Worm (Caenorhabditis elegans) whole organism, young adult: Measurements from ENCODE around the gene C02F4.4.

Experiments used
- B0019.2 ChIP-seq: fragments of 200-800 bp; sonication (Bioruptor generic); conservative IDR thresholded peaks from 2 replicates; pipeline ENCODE4 v1.3.6; 2022; ENCODE audit warnings: missing genetic modification reagents, missing genetic modification characterization, missing compliant biosample characterization
- B0336.3 ChIP-seq: fragments of 200-800 bp; sonication (Bioruptor generic); IDR thresholded peaks from 2 replicates; pipeline ENCODE4 v1.3.6; 2022; ENCODE audit warnings: missing genetic modification characterization, missing compliant biosample characterization
- C06A6.2 ChIP-seq: fragments of 200-800 bp; sonication (Bioruptor generic); conservative IDR thresholded peaks from 2 replicates; pipeline ENCODE4 v1.3.6; 2022; ENCODE audit warnings: missing genetic modification characterization, missing compliant biosample characterization
- F23B12.7 ChIP-seq: sonication (generic microtip); optimal IDR thresholded peaks from 2 replicates; lab custom pipeline; 2017; ENCODE audit warnings: missing genetic modification characterization, mild to moderate bottlenecking, missing compliant biosample characterization, antibody characterized with exemption, moderate library complexity; ENCODE audit not compliant: insufficient read depth
- F37B4.10 ChIP-seq: fragments of 200-800 bp; sonication (Bioruptor generic); IDR thresholded peaks from 2 replicates; pipeline ENCODE4 v1.3.6; 2022; ENCODE audit warnings: missing genetic modification characterization, missing compliant biosample characterization
- F57A8.1 ChIP-seq: fragments of 200-800 bp; sonication (Bioruptor generic); optimal IDR thresholded peaks from 2 replicates; lab custom pipeline; 2018; ENCODE audit warnings: mild to moderate bottlenecking, missing genetic modification characterization, moderate library complexity, missing compliant biosample characterization
- F57C9.4 ChIP-seq: sonication (generic microtip); optimal IDR thresholded peaks from 2 replicates; lab custom pipeline; 2017; ENCODE audit warnings: mild to moderate bottlenecking, missing genetic modification characterization, missing compliant biosample characterization
- K12H6.12 ChIP-seq: fragments of 200-800 bp; sonication (Bioruptor generic); optimal IDR thresholded peaks from 2 replicates; lab custom pipeline; 2018; ENCODE audit warnings: mild to moderate bottlenecking, missing genetic modification characterization, missing compliant biosample characterization
- ZK185.1 ChIP-seq: sonication (generic microtip); optimal IDR thresholded peaks from 2 replicates; lab custom pipeline; 2016; ENCODE audit warnings: mild to moderate bottlenecking, missing genetic modification characterization, missing compliant biosample characterization; ENCODE audit not compliant: poor library complexity, severe bottlenecking
- attf-5 ChIP-seq: fragments of 200-800 bp; sonication (Bioruptor generic); optimal IDR thresholded peaks from 2 replicates; lab custom pipeline; 2018; ENCODE audit warnings: mild to moderate bottlenecking, missing genetic modification characterization, missing compliant biosample characterization
- bed-1 ChIP-seq: fragments of 200-800 bp; sonication (Bioruptor generic); IDR thresholded peaks from 2 replicates; pipeline ENCODE4 v1.3.6; 2022; ENCODE audit warnings: missing genetic modification reagents, missing genetic modification characterization, missing compliant biosample characterization
- bed-2 ChIP-seq: fragments of 200-800 bp; sonication (Bioruptor generic); IDR thresholded peaks from 2 replicates; pipeline ENCODE4 v1.3.6; 2022; ENCODE audit warnings: missing genetic modification reagents, missing genetic modification characterization, missing compliant biosample characterization
- ccch-3 ChIP-seq: fragments of 200-800 bp; sonication (Bioruptor generic); optimal IDR thresholded peaks from 2 replicates; lab custom pipeline; 2018; ENCODE audit warnings: mild to moderate bottlenecking, missing genetic modification characterization, missing compliant biosample characterization
- ceh-79 ChIP-seq: sonication (generic microtip); optimal IDR thresholded peaks from 2 replicates; lab custom pipeline; 2017; ENCODE audit warnings: mild to moderate bottlenecking, missing genetic modification characterization, missing compliant biosample characterization
- dpl-1 ChIP-seq: fragments of 150-350 bp; optimal IDR thresholded peaks from 2 replicates; lab custom pipeline; 2014; ENCODE audit warnings: missing biosample characterization, missing genetic modification reagents, missing genetic modification characterization
- efl-1 ChIP-seq: fragments of 150-350 bp; optimal IDR thresholded peaks from 2 replicates; lab custom pipeline; 2014; ENCODE audit warnings: missing biosample characterization, missing genetic modification reagents, missing genetic modification characterization
- egl-18 ChIP-seq: fragments of 200-800 bp; sonication (Bioruptor generic); IDR thresholded peaks from 2 replicates; pipeline ENCODE4 v1.3.6; 2022; ENCODE audit warnings: missing genetic modification reagents, missing genetic modification characterization, missing compliant biosample characterization
- ekl-4 ChIP-seq: fragments of 200-800 bp; sonication (Bioruptor generic); IDR thresholded peaks from 2 replicates; pipeline ENCODE4 v1.3.6; 2022; ENCODE audit warnings: missing genetic modification reagents, missing genetic modification characterization, missing compliant biosample characterization
- gei-17 ChIP-seq: fragments of 200-800 bp; sonication (Bioruptor generic); optimal IDR thresholded peaks from 2 replicates; lab custom pipeline; 2018; ENCODE audit warnings: mild to moderate bottlenecking, missing genetic modification characterization, missing compliant biosample characterization
- hlh-26 ChIP-seq: fragments of 200-800 bp; sonication (Bioruptor generic); conservative IDR thresholded peaks from 2 replicates; pipeline ENCODE4 v1.3.6; 2022; ENCODE audit warnings: missing genetic modification reagents, missing genetic modification characterization, missing compliant biosample characterization
- hmg-1.2 ChIP-seq: fragments of 200-800 bp; sonication (Bioruptor generic); IDR thresholded peaks from 2 replicates; pipeline ENCODE4 v1.3.6; 2022; ENCODE audit warnings: missing genetic modification reagents, missing genetic modification characterization, missing compliant biosample characterization
- lag-1 ChIP-seq: fragments of 200-800 bp; sonication (Bioruptor generic); IDR thresholded peaks from 2 replicates; pipeline ENCODE4 v1.3.6; 2022; ENCODE audit warnings: missing genetic modification reagents, missing genetic modification characterization, missing compliant biosample characterization
- let-526 ChIP-seq: fragments of 200-800 bp; sonication (Bioruptor generic); IDR thresholded peaks from 2 replicates; pipeline ENCODE4 v1.3.6; 2022; ENCODE audit warnings: missing genetic modification reagents, missing genetic modification characterization, missing compliant biosample characterization
- lin-26 ChIP-seq: fragments of 200-800 bp; sonication (Bioruptor generic); IDR thresholded peaks from 2 replicates; pipeline ENCODE4 v1.3.6; 2022; ENCODE audit warnings: missing genetic modification reagents, missing genetic modification characterization, missing compliant biosample characterization
- lin-40 ChIP-seq: sonication (generic microtip); optimal IDR thresholded peaks from 2 replicates; lab custom pipeline; 2016; ENCODE audit warnings: missing genetic modification characterization, mild to moderate bottlenecking, missing compliant biosample characterization, missing genotype, missing genetic modification reagents
- lir-1 ChIP-seq: fragments of 200-800 bp; sonication (Bioruptor generic); conservative IDR thresholded peaks from 2 replicates; pipeline ENCODE4 v1.3.6; 2022; ENCODE audit warnings: missing genetic modification reagents, missing genetic modification characterization, missing compliant biosample characterization
- lsl-1 ChIP-seq: fragments of 200-800 bp; sonication (Bioruptor generic); optimal IDR thresholded peaks from 2 replicates; lab custom pipeline; 2018; ENCODE audit warnings: mild to moderate bottlenecking, missing genetic modification characterization, moderate library complexity, missing compliant biosample characterization
- lsy-27 ChIP-seq: sonication (generic microtip); optimal IDR thresholded peaks from 2 replicates; lab custom pipeline; 2017; ENCODE audit warnings: missing genetic modification characterization, mild to moderate bottlenecking, missing compliant biosample characterization, antibody characterized with exemption, missing genotype, borderline replicate concordance; ENCODE audit not compliant: insufficient read depth
- madf-3 ChIP-seq: fragments of 200-800 bp; sonication (Bioruptor generic); IDR thresholded peaks from 2 replicates; pipeline ENCODE4 v1.3.6; 2022; ENCODE audit warnings: missing genetic modification reagents, missing genetic modification characterization, missing compliant biosample characterization
- madf-6 ChIP-seq: fragments of 200-800 bp; sonication (Bioruptor generic); IDR thresholded peaks from 2 replicates; pipeline ENCODE4 v1.3.6; 2022; ENCODE audit warnings: missing genetic modification reagents, missing genetic modification characterization, missing compliant biosample characterization
- madf-8 ChIP-seq: fragments of 200-800 bp; sonication (Bioruptor generic); conservative IDR thresholded peaks from 2 replicates; pipeline ENCODE4 v1.3.6; 2022; ENCODE audit warnings: missing genetic modification reagents, missing genetic modification characterization, missing compliant biosample characterization
- mcd-1 ChIP-seq: fragments of 200-800 bp; sonication (Bioruptor generic); IDR thresholded peaks from 2 replicates; pipeline ENCODE4 v1.3.6; 2022; ENCODE audit warnings: missing genetic modification reagents, missing genetic modification characterization, missing compliant biosample characterization
- nfya-1 ChIP-seq: sonication (generic microtip); optimal IDR thresholded peaks from 2 replicates; lab custom pipeline; 2017; ENCODE audit warnings: antibody characterized with exemption, missing compliant biosample characterization, missing genetic modification characterization, borderline replicate concordance; ENCODE audit not compliant: insufficient read depth
- nhr-120 ChIP-seq: fragments of 200-800 bp; sonication (Bioruptor generic); IDR thresholded peaks from 2 replicates; pipeline ENCODE4 v1.3.6; 2022; ENCODE audit warnings: missing genetic modification characterization, missing compliant biosample characterization
- nhr-80 ChIP-seq: sonication (generic microtip); optimal IDR thresholded peaks from 2 replicates; lab custom pipeline; 2016; ENCODE audit warnings: missing genetic modification characterization, missing compliant biosample characterization
- nhr-90 ChIP-seq: sonication (generic microtip); optimal IDR thresholded peaks from 2 replicates; lab custom pipeline; 2016; ENCODE audit warnings: missing genotype, mild to moderate bottlenecking, missing genetic modification characterization, missing compliant biosample characterization
- rcor-1 ChIP-seq: fragments of 200-800 bp; sonication (Bioruptor generic); IDR thresholded peaks from 2 replicates; pipeline ENCODE4 v1.3.6; 2022; ENCODE audit warnings: missing genetic modification reagents, missing genetic modification characterization, missing compliant biosample characterization
- repo-1 ChIP-seq: sonication (generic microtip); optimal IDR thresholded peaks from 2 replicates; lab custom pipeline; 2017; ENCODE audit warnings: mild to moderate bottlenecking, missing genetic modification characterization, missing compliant biosample characterization
- sea-2 ChIP-seq: fragments of 200-800 bp; sonication (Bioruptor generic); IDR thresholded peaks from 2 replicates; pipeline ENCODE4 v1.3.6; 2022; ENCODE audit warnings: missing genetic modification characterization, missing compliant biosample characterization
- somi-1 ChIP-seq: fragments of 200-800 bp; sonication (Bioruptor generic); optimal IDR thresholded peaks from 2 replicates; lab custom pipeline; 2018; ENCODE audit warnings: mild to moderate bottlenecking, missing genetic modification characterization, missing compliant biosample characterization
- sptf-2 ChIP-seq: fragments of 200-800 bp; sonication (Bioruptor generic); optimal IDR thresholded peaks from 2 replicates; lab custom pipeline; 2018; ENCODE audit warnings: mild to moderate bottlenecking, missing genetic modification characterization, missing compliant biosample characterization
- xnd-1 ChIP-seq: sonication (generic microtip); optimal IDR thresholded peaks from 2 replicates; lab custom pipeline; 2016; ENCODE audit warnings: missing genotype, missing genetic modification reagents, missing genetic modification characterization, missing compliant biosample characterization
- zfh-2 ChIP-seq: fragments of 200-800 bp; sonication (Bioruptor generic); conservative IDR thresholded peaks from 2 replicates; pipeline ENCODE4 v1.3.6; 2022; ENCODE audit warnings: missing genetic modification reagents, missing genetic modification characterization, missing compliant biosample characterization
- ztf-28 ChIP-seq: fragments of 200-800 bp; sonication (Bioruptor generic); IDR thresholded peaks from 2 replicates; pipeline ENCODE4 v1.3.6; 2022; ENCODE audit warnings: missing genetic modification reagents, missing genetic modification characterization, missing compliant biosample characterization
- ztf-3 ChIP-seq: fragments of 200-800 bp; sonication (Bioruptor generic); optimal IDR thresholded peaks from 2 replicates; lab custom pipeline; 2018; ENCODE audit warnings: mild to moderate bottlenecking, missing genetic modification characterization, missing compliant biosample characterization

Gene C02F4.4

ce11 chrIV:10483607-10484117 lies 31.4 kb downstream of the C02F4.4 start, which contains the start of the genes F01D4.5 and ced-5 (continued):
- no peak for TF ChIP-seq zfh-2 (GFP tag; lab: Robert Waterston, UW)
- peak; percentile 49 for TF ChIP-seq somi-1
- TF ChIP-seq gei-17 (GFP tag; lab: Kevin White, UChicago): no peak
- no peak for TF ChIP-seq ztf-3 (GFP tag; lab: Kevin White, UChicago)
- peak; percentile 78 for TF ChIP-seq lir-1 (GFP tag; lab: Robert Waterston, UW)
- no peak for TF ChIP-seq xnd-1 (tag; lab: Kevin White, UChicago)
- TF ChIP-seq F57A8.1: no peak
- TF ChIP-seq madf-3: no peak
- TF ChIP-seq ekl-4 (GFP tag; lab: Robert Waterston, UW): peak; percentile 57; the same call in 1 of the 2 replicates

DNA sequence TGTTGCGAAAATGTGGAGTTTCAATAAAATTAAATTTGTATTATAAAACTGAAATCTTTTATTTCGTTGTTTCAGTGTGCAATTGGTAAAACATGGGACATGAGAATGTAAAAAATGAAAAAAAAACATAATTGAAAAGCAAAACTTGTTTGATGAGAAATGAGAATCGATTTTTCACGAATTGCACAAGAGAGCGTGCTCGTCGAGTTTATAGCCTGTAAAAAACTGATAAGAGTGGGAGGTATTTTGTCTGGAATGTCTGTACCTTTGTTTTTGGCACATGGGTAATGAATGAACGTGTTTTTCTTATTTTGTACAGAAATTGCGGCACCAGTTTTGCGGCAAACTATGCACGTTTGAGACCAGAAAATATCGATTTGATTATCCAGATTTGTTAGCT lies 32.4 kb downstream of the C02F4.4 start:
- TF ChIP-seq bed-2 (GFP tag; lab: Robert Waterston, UW) (no peak), B0336.3 (GFP tag; lab: Robert Waterston, UW) (no peak), nhr-80 (peak; percentile 40), hmg-1.2 (GFP tag; lab: Robert Waterston, UW) (no peak), nhr-90 (tag; lab: Kevin White, UChicago) (no peak), egl-18 (GFP tag; lab: Robert Waterston, UW) (no peak), ZK185.1 (tag; lab: Kevin White, UChicago) (no peak)

ce11 chrIV:10481695-10482094 lies 33.3 kb downstream of the C02F4.4 start, which contains the start of gene egl-21:
TSS of gene egl-21 (minus strand) at chrIV:10481844.
- TF ChIP-seq sea-2 (GFP tag; lab: Robert Waterston, UW) (no peak), K12H6.12 (tag; lab: Kevin White, UChicago) (peak; percentile 60), madf-8 (no peak), ztf-28 (no peak), lin-26 (GFP tag; lab: Robert Waterston, UW) (no peak), ccch-3 (GFP tag; lab: Kevin White, UChicago) (no peak), nhr-120 (GFP tag; lab: Robert Waterston, UW) (no peak), mcd-1 (GFP tag; lab: Robert Waterston, UW) (peak; percentile 18; the same call in 1 of the 2 replicates), madf-6 (GFP tag; lab: Robert Waterston, UW) (no peak), lin-40 (tag; lab: Kevin White, UChicago) (peak; percentile 33), repo-1 (no peak), dpl-1 (GFP tag; lab: Kevin White, UChicago) (no peak), lsl-1 (no peak), F23B12.7 (no peak), nfya-1 (tag; lab: Kevin White, UChicago) (no peak), lsy-27 (no peak), ceh-79 (tag; lab: Kevin White, UChicago) (no peak), let-526 (GFP tag; lab: Robert Waterston, UW) (no peak), ztf-3 (GFP tag; lab: Kevin White, UChicago) (no peak), lag-1 (GFP tag; lab: Robert Waterston, UW) (no peak), B0019.2 (no peak), ZK185.1 (tag; lab: Kevin White, UChicago) (no peak), F57C9.4 (tag; lab: Kevin White, UChicago) (no peak), sptf-2 (GFP tag; lab: Kevin White, UChicago) (no peak), zfh-2 (GFP tag; lab: Robert Waterston, UW) (peak; percentile 76), rcor-1 (GFP tag; lab: Robert Waterston, UW) (no peak), nhr-90 (tag; lab: Kevin White, UChicago) (no peak), hlh-26 (GFP tag; lab: Robert Waterston, UW) (no peak), madf-3 (no peak), bed-1 (GFP tag; lab: Robert Waterston, UW) (no peak), efl-1 (GFP tag; lab: Kevin White, UChicago) (no peak), attf-5 (GFP tag; lab: Kevin White, UChicago) (peak; percentile 40), C06A6.2 (GFP tag; lab: Robert Waterston, UW) (no peak), F37B4.10 (no peak), somi-1 (peak; percentile 46)
